2 fruit fly cellular contexts compared by ENCODE assay signal in the genomic region with DNA sequence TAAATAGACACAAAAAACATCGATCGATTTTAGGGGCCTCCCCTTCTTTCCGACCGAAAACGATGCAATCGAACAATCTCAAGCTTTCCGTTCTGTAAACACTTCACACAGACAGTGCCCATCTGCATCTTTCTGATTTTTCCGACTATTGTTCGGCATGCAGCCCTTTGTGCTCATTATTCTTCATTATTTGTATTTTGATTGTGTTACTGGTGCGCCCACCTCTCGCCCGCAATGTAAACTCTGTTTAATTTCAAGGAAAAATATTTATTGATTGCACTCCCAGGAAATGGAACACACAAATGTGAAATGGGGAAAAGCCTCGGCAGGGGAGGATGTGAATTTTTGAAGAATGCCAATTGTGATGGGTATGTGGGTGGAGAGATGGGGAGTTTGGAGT.
A peak's percentile ranks its signal among the peaks of the same experiment; 100 is the strongest.
TF ChIP-seq lines count a peak whose summit lies in the region.

No protein-coding gene starts in this region.

- TF ChIP-seq CTCF in whole organism, embryonic (GFP tag; optimal IDR thresholded peaks at IDR 0.05; lab: Kevin White, UChicago) = no peak

TF ChIP-seq in whole organism, embryonic, 481 proteins besides CTCF, POLR2A, EP300 and RAD21 (continues in another document):
- TF ChIP-seq CG12155 (GFP tag; optimal IDR thresholded peaks at IDR 0.05; lab: Kevin White, UChicago) (no peak), CG9932 (GFP tag; IDR thresholded peaks at IDR 0.05; lab: Robert Waterston, UW) (no peak), Hmr (GFP tag; optimal IDR thresholded peaks at IDR 0.05; lab: Kevin White, UChicago) (no peak), gem (tag; optimal IDR thresholded peaks at IDR 0.05; lab: Kevin White, UChicago) (no peak), otp (GFP tag; IDR thresholded peaks at IDR 0.05; lab: Robert Waterston, UW) (no peak), Xrp1 (GFP tag; IDR thresholded peaks at IDR 0.05; lab: Robert Waterston, UW) (peak; percentile 54), Mad (GFP tag; optimal IDR thresholded peaks at IDR 0.05; lab: Kevin White, UChicago) (no peak), CG5180 (GFP tag; optimal IDR thresholded peaks at IDR 0.05; lab: Kevin White, UChicago) (no peak), Adf1 (GFP tag; IDR thresholded peaks at IDR 0.05; lab: Robert Waterston, UW) (no peak), Sox102F (GFP tag; optimal IDR thresholded peaks at IDR 0.05; lab: Kevin White, UChicago) (peak; percentile 20), Ets65A (GFP tag; lab: Kevin White, UChicago) (peak; percentile 75), CG34224 (GFP tag; IDR thresholded peaks at IDR 0.05; lab: Robert Waterston, UW; ENCODE audit: partially characterized antibody) (no peak), trh (GFP tag; optimal IDR thresholded peaks at IDR 0.05; lab: Kevin White, UChicago) (no peak), HmgZ (tag; optimal IDR thresholded peaks at IDR 0.05; lab: Kevin White, UChicago) (no peak), cg (GFP tag; optimal IDR thresholded peaks at IDR 0.05; lab: Kevin White, UChicago) (no peak), tap (tag; optimal IDR thresholded peaks at IDR 0.05; lab: Kevin White, UChicago) (no peak), pita (GFP tag; optimal IDR thresholded peaks at IDR 0.05; lab: Kevin White, UChicago) (no peak), sima (GFP tag; optimal IDR thresholded peaks at IDR 0.05; lab: Kevin White, UChicago) (no peak), ems (GFP tag; optimal IDR thresholded peaks at IDR 0.05; lab: Kevin White, UChicago) (no peak), unc-4 (GFP tag; IDR thresholded peaks at IDR 0.05; lab: Robert Waterston, UW; ENCODE audit: partially characterized antibody) (no peak), sd (tag; optimal IDR thresholded peaks at IDR 0.05; lab: Kevin White, UChicago) (no peak), Ssrp (tag; optimal IDR thresholded peaks at IDR 0.05; lab: Kevin White, UChicago) (no peak), CG1603 (tag; optimal IDR thresholded peaks at IDR 0.05; lab: Kevin White, UChicago) (peak; percentile 29), fd64A (GFP tag; optimal IDR thresholded peaks at IDR 0.05; lab: Kevin White, UChicago) (peak; percentile 41), HHEX (GFP tag; optimal IDR thresholded peaks at IDR 0.05; lab: Kevin White, UChicago) (no peak), emc (GFP tag; optimal IDR thresholded peaks at IDR 0.05; lab: Kevin White, UChicago) (no peak), CG12391 (tag; optimal IDR thresholded peaks at IDR 0.05; lab: Kevin White, UChicago) (no peak), CG6683 (GFP tag; optimal IDR thresholded peaks at IDR 0.05; lab: Kevin White, UChicago) (no peak), CG2120 (GFP tag; optimal IDR thresholded peaks at IDR 0.05; lab: Kevin White, UChicago) (no peak), Awh (GFP tag; IDR thresholded peaks at IDR 0.05; lab: Robert Waterston, UW) (no peak), unpg (GFP tag; optimal IDR thresholded peaks at IDR 0.05; lab: Kevin White, UChicago) (no peak), Fer2 (tag; optimal IDR thresholded peaks at IDR 0.05; lab: Kevin White, UChicago) (no peak), CG9727 (GFP tag; optimal IDR thresholded peaks at IDR 0.05; lab: Kevin White, UChicago) (no peak), CG13296 (GFP tag; optimal IDR thresholded peaks at IDR 0.05; lab: Kevin White, UChicago) (no peak), fu2 (GFP tag; optimal IDR thresholded peaks at IDR 0.05; lab: Kevin White, UChicago) (no peak), org-1 (GFP tag; optimal IDR thresholded peaks at IDR 0.05; lab: Kevin White, UChicago) (no peak), CG17912 (GFP tag; optimal IDR thresholded peaks at IDR 0.05; lab: Kevin White, UChicago) (no peak), CG8944 (GFP tag; optimal IDR thresholded peaks at IDR 0.05; lab: Kevin White, UChicago) (no peak), Neu2 (GFP tag; optimal IDR thresholded peaks at IDR 0.05; lab: Kevin White, UChicago; ENCODE audit: borderline replicate concordance) (no peak), lilli (GFP tag; optimal IDR thresholded peaks at IDR 0.05; lab: Kevin White, UChicago) (no peak), Optix (GFP tag; IDR thresholded peaks at IDR 0.05; lab: Robert Waterston, UW) (no peak), Scr (GFP tag; IDR thresholded peaks at IDR 0.05; lab: Robert Waterston, UW; ENCODE audit: partially characterized antibody) (no peak), CG7963 (GFP tag; IDR thresholded peaks at IDR 0.05; lab: Robert Waterston, UW; ENCODE audit: partially characterized antibody) (no peak), CG13775 (GFP tag; optimal IDR thresholded peaks at IDR 0.05; lab: Kevin White, UChicago) (no peak), gcm (GFP tag; optimal IDR thresholded peaks at IDR 0.05; lab: Kevin White, UChicago) (no peak)

TF ChIP-seq in whole organism, prepupa, 60 proteins besides CTCF, POLR2A, EP300 and RAD21:
- no peak for TF ChIP-seq CG8319 (GFP tag; optimal IDR thresholded peaks at IDR 0.05; lab: Kevin White, UChicago)
- TF ChIP-seq CG34406 (GFP tag; optimal IDR thresholded peaks at IDR 0.05; lab: Kevin White, UChicago) = no peak
- TF ChIP-seq Sox102F (GFP tag; optimal IDR thresholded peaks at IDR 0.05; lab: Kevin White, UChicago) = no peak
- TF ChIP-seq fkh (GFP tag; optimal IDR thresholded peaks at IDR 0.05; lab: Kevin White, UChicago) = peak; percentile 59
- TF ChIP-seq Ets96B (tag; optimal IDR thresholded peaks at IDR 0.05; lab: Kevin White, UChicago) = no peak
- TF ChIP-seq CG8632 (GFP tag; optimal IDR thresholded peaks at IDR 0.05; lab: Kevin White, UChicago) = no peak
- no peak for TF ChIP-seq fd85E (GFP tag; optimal IDR thresholded peaks at IDR 0.05; lab: Kevin White, UChicago)
- TF ChIP-seq achi (GFP tag; optimal IDR thresholded peaks at IDR 0.05; lab: Kevin White, UChicago) = no peak
- peak; percentile 37 for TF ChIP-seq Eip78C (GFP tag; lab: Kevin White, UChicago)
TF ChIP-seq in whole organism, prepupa: peak in this region for 2.

Comparison
In these comparisons a context has a peak if more than half of its experiments do, and no peak if none do; other contexts are left out.
1. Of the 7 proteins assayed by ChIP-seq in both whole organism, embryonic and whole organism, prepupa: peak only in whole organism, embryonic: Blimp-1 and Sox102F; only in whole organism, prepupa: none; in both: none; in neither: 5.